Worm (Caenorhabditis elegans) whole organism, young adult: ENCODE measurements around the gene T16G12.8.

ENCODE experiments used
- lsy-27 ChIP-seq: sonication (generic microtip); optimal IDR thresholded peaks from 2 replicates; lab custom pipeline; 2017; ENCODE audit warnings: missing genetic modification characterization, mild to moderate bottlenecking, missing compliant biosample characterization, antibody characterized with exemption, missing genotype, borderline replicate concordance; ENCODE audit not compliant: insufficient read depth
- nfya-1 ChIP-seq: sonication (generic microtip); optimal IDR thresholded peaks from 2 replicates; lab custom pipeline; 2017; ENCODE audit warnings: antibody characterized with exemption, missing compliant biosample characterization, missing genetic modification characterization, borderline replicate concordance; ENCODE audit not compliant: insufficient read depth
- tlf-1 ChIP-seq: fragments of 200-800 bp; sonication (Bioruptor generic); optimal IDR thresholded peaks from 2 replicates; lab custom pipeline; 2018; ENCODE audit warnings: mild to moderate bottlenecking, missing genetic modification characterization, missing compliant biosample characterization

ce11 chrIII:10069278-10069677 lies 10.2 kb downstream of the T16G12.8 start, which contains the start of gene T16G12.6:
- TF ChIP-seq lsy-27 (tag; lab: Kevin White, UChicago), result no peak
- no peak for TF ChIP-seq nfya-1 (tag; lab: Kevin White, UChicago)
- no peak for TF ChIP-seq tlf-1 (GFP tag; lab: Kevin White, UChicago)
